Fruit fly (Drosophila melanogaster): ENCODE measurements around the gene Vps16B.

The Vps16B gene

DNA sequence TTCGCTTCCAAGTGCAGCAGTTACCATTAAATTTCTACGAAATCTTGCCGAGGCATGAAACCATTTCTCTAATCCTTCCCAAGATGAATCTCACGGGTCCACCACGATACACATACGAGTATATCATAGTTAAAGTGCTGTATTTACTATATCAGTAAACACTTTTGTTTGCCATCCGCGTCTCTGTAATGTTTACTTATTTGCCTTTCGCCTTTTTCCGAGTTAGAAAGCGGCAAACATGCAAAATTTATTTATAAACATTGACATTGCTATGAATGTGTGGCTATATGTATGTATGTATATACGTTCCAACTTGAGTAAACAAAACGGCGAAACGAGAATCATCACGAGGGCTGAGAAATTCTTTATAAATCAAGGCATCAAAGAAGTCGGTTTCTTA, 14.7 kb upstream of the Vps16B start:
- TF ChIP-seq br (GFP tag; optimal IDR thresholded peaks at IDR 0.05) = no peak

DNA sequence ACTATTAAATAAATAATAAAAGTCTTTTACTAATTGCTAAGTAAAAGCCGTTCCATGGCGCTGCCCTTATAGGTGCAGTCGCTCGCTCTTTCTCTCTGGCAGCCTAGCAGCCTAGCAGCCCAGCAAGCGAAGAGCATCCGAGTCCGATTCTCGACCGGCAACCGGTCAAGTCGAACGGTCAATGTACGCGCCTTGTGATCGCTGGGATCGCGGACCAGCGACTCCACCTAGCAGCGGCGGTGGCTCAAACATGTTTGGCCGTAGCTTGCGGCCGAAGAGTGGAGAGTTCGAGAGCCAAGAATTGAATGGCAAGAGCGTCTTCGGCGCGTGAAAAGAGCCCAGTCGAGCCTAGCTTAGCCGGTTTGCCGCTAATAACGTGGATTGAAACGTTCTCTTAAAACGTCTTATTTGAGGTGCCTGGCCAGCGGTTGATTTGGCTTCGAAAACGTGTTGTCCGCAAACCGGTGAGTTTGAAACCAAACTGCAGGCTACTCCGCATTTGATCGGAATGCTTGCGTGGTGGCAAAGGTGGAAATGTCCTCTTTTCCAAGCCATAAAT, 13.1 kb upstream of the Vps16B start:
- no peak for TF ChIP-seq Dif (GFP tag; optimal IDR thresholded peaks at IDR 0.05; ENCODE audit: partially characterized antibody)
- peak; percentile 14 for TF ChIP-seq Rel (GFP tag; optimal IDR thresholded peaks at IDR 0.05)
- TF ChIP-seq Rel (tag; optimal IDR thresholded peaks at IDR 0.05) = no peak
- peak; percentile 37 for TF ChIP-seq Vsx2 (GFP tag; optimal IDR thresholded peaks at IDR 0.05; ENCODE audit: partially characterized antibody)
- no peak for TF ChIP-seq Hr83 (GFP tag; optimal IDR thresholded peaks at IDR 0.05; ENCODE audit: poor library complexity, severe bottlenecking)
- no peak for TF ChIP-seq Mio (GFP tag; optimal IDR thresholded peaks at IDR 0.05)

DNA sequence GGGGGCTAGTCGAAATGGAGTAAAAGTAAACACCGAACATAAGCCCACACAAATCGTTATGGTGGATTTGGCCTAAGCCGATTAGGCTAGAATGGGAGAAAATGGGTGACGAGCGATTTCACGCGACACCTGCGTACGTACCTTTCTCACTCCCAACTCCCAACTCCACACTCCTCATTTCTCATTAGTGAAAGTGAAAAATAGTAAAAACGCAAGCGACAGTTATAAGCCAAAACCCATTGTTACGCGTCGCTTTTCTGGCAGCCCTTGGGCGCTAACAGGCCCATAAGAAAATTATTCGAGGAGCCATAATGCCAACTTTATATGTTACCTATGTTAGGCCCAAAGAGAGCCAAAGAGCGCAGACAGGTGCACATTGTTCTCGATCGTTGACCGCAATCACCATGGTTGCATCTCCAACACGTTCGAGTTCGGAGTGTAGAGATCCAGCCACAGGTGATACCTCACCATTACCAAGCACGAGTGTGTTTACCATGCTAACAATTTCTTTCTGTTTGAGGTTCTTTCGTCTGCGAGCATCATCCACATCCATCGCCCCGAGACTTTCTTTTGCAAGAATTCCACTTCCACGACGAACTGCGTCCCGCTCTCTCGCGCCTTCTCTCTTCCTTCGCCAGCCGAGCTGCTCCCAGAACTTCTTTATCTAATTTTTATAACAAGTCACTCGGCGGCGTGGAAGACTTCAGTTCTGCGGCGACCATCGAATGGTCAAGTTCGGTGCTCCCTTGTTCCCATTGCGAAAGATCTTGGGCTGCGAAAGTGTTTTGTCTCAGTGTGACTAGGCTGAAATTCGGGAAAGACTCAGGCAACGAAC, 2.4 kb upstream of the Vps16B start, which contains the start of gene neo:
Gene neo, plus strand, starts transcription at position 698 of the 835 bp plus-strand sequence.
- TF ChIP-seq brk (GFP tag; optimal IDR thresholded peaks at IDR 0.05) (no peak), Hr83 (GFP tag; optimal IDR thresholded peaks at IDR 0.05; ENCODE audit: poor library complexity, severe bottlenecking) (no peak)

DNA sequence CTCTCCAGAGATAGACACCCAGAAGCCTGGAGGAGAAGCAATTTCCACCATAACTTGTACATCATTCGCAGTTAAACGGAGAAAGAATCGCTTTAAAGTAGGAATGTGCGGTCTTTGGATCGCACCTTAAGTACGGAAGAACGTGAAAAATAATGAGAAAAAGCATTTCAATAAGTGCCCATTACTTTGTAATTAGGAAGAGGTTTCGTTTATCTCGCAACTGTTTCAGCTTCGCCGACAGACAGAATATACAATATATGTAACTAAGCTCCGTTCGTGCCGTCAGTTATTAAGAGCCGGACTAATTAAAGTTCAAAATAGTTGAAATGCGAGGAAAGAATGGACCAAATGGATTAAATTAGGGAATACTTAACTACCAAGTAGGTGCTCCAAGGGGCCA, 1.4 kb upstream of the Vps16B start, which contains the start of gene CG7829:
Gene CG7829, minus strand, starts transcription at position 101 of the 400 bp plus-strand sequence.
- no peak for TF ChIP-seq usp (GFP tag; optimal IDR thresholded peaks at IDR 0.05)
- TF ChIP-seq Hnf4 (GFP tag; optimal IDR thresholded peaks at IDR 0.05) = no peak
- TF ChIP-seq sage (GFP tag; optimal IDR thresholded peaks at IDR 0.05) = no peak
- TF ChIP-seq Mio (GFP tag; optimal IDR thresholded peaks at IDR 0.05) = no peak
- no peak for TF ChIP-seq woc (GFP tag; optimal IDR thresholded peaks at IDR 0.05)
- TF ChIP-seq h (GFP tag; optimal IDR thresholded peaks at IDR 0.05) = no peak
- no peak for TF ChIP-seq N (GFP tag; optimal IDR thresholded peaks at IDR 0.05)
- TF ChIP-seq GATAd (GFP tag; optimal IDR thresholded peaks at IDR 0.05) = no peak
- no peak for TF ChIP-seq Sp1 (GFP tag; optimal IDR thresholded peaks at IDR 0.05)

DNA sequence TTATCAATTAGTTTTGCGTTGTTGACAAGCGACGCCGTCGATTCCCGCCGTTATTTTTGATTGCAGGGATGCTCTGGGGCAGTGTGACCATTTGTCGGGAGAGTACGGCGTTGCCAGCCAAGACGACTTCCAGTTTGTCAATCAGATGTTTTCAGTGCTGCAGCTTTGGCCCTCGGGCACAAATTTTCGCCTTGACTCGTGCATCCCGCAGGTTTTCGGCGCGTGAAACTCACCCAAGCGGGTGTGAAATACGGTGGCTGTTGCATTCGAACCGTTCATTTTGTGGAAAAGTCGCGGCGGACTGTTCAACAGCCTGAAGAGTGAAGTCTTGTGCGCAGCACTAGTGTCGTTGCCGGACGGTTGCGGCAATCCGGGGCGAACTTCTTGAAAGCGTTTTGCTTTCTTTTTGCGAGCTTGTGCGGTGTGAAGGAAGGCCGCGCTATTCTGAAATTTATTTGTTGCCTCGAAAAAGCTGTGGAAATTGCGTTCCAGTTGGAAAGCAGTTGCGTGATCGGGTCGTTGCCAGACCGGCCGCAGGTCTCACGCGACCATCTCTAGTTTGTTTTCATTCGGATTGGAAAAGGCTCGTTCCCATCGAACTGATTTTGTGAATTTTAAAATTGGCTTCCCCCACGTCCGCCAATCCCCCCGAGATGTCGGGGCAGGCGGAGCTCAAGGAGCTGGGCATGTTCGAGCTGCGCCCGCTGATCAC, 9.4 kb downstream of the Vps16B start, which contains the start of the genes ca and ncd:
Gene ca, plus strand, starts transcription at position 130 of the 712 bp plus-strand sequence.
Gene ncd, minus strand, starts transcription at position 446 of the 712 bp plus-strand sequence.
- TF ChIP-seq Abd-B (GFP tag; optimal IDR thresholded peaks at IDR 0.05) = no peak
- no peak for TF ChIP-seq h (GFP tag; optimal IDR thresholded peaks at IDR 0.05)
- TF ChIP-seq Hr83 (GFP tag; optimal IDR thresholded peaks at IDR 0.05; ENCODE audit: poor library complexity, severe bottlenecking) = no peak
- TF ChIP-seq jim (GFP tag; optimal IDR thresholded peaks at IDR 0.05) = no peak
- TF ChIP-seq CG9705 (GFP tag; optimal IDR thresholded peaks at IDR 0.05) = no peak
- no peak for TF ChIP-seq CrebA (GFP tag; optimal IDR thresholded peaks at IDR 0.05; ENCODE audit: borderline replicate concordance)
- TF ChIP-seq dsf (GFP tag; optimal IDR thresholded peaks at IDR 0.05; ENCODE audit: borderline replicate concordance) = no peak
- TF ChIP-seq brk (GFP tag; optimal IDR thresholded peaks at IDR 0.05) = no peak
- TF ChIP-seq OdsH (GFP tag; optimal IDR thresholded peaks at IDR 0.05) = no peak
- TF ChIP-seq fru (GFP tag; optimal IDR thresholded peaks at IDR 0.05) = no peak
- no peak for TF ChIP-seq usp (GFP tag; optimal IDR thresholded peaks at IDR 0.05)
- TF ChIP-seq dl (GFP tag; optimal IDR thresholded peaks at IDR 0.05; ENCODE audit: insufficient read depth in 1 of 2, partially characterized antibody in 2 of 2) = no peak
- TF ChIP-seq Hnf4 (GFP tag; optimal IDR thresholded peaks at IDR 0.05) = no peak
- TF ChIP-seq dmrt93B (GFP tag; optimal IDR thresholded peaks at IDR 0.05) = no peak
- TF ChIP-seq lola (GFP tag; optimal IDR thresholded peaks at IDR 0.05) = no peak
- TF ChIP-seq br (GFP tag; optimal IDR thresholded peaks at IDR 0.05) = no peak
- no peak for TF ChIP-seq rgr (GFP tag; optimal IDR thresholded peaks at IDR 0.05)
- no peak for TF ChIP-seq N (GFP tag; optimal IDR thresholded peaks at IDR 0.05)
